Worm (Caenorhabditis elegans): ENCODE measurements around the gene Y43F8B.7.

Gene Y43F8B.7

ce11 chrV:19455650-19456049 is 34.9 kb upstream of the Y43F8B.7 start, which contains the start of the genes Y43F8B.13 and Y43F8B.14:
Gene Y43F8B.13, plus strand, starts transcription at chrV:19455950.
Gene Y43F8B.14, minus strand, starts transcription at chrV:19455971.
- TF ChIP-seq unc-39 (tag; optimal IDR thresholded peaks at IDR 0.05) (no peak), mls-2 (tag; optimal IDR thresholded peaks at IDR 0.05) (no peak), ceh-39 (tag; optimal IDR thresholded peaks at IDR 0.05) (no peak), sem-2 (GFP tag; optimal IDR thresholded peaks at IDR 0.05) (no peak), ceh-43 (GFP tag; optimal IDR thresholded peaks at IDR 0.05) (no peak), nhr-2 (tag; optimal IDR thresholded peaks at IDR 0.05) (no peak), elt-3 (tag; optimal IDR thresholded peaks at IDR 0.05) (no peak), mab-5 (tag; optimal IDR thresholded peaks at IDR 0.05) (no peak), bed-3 (GFP tag; optimal IDR thresholded peaks at IDR 0.05) (no peak)

- TF ChIP-seq M03D4.4 (tag; optimal IDR thresholded peaks at IDR 0.05) = no peak
- no peak for TF ChIP-seq ceh-39 (tag; optimal IDR thresholded peaks at IDR 0.05)
- TF ChIP-seq unc-120 (tag; optimal IDR thresholded peaks at IDR 0.05; ENCODE audit: poor library complexity, severe bottlenecking) = no peak
- TF ChIP-seq pha-4 (tag; optimal IDR thresholded peaks at IDR 0.05) = no peak
- no peak for TF ChIP-seq ztf-11 (tag; optimal IDR thresholded peaks at IDR 0.05)
- TF ChIP-seq mab-5 (tag; optimal IDR thresholded peaks at IDR 0.05) = no peak
- TF ChIP-seq sem-2 (GFP tag; optimal IDR thresholded peaks at IDR 0.05) = no peak
- TF ChIP-seq ceh-83 (GFP tag; optimal IDR thresholded peaks at IDR 0.05) = no peak
- TF ChIP-seq nhr-76 (tag; optimal IDR thresholded peaks at IDR 0.05) = no peak
- TF ChIP-seq hlh-1 (tag; optimal IDR thresholded peaks at IDR 0.05) = no peak
- TF ChIP-seq ceh-43 (GFP tag; optimal IDR thresholded peaks at IDR 0.05) = no peak
- TF ChIP-seq sptf-1 (tag; optimal IDR thresholded peaks at IDR 0.05) = no peak
- no peak for TF ChIP-seq tbx-8 (GFP tag; optimal IDR thresholded peaks at IDR 0.05)
- TF ChIP-seq mep-1 (tag; optimal IDR thresholded peaks at IDR 0.05) = no peak
- TF ChIP-seq ces-1 (GFP tag; optimal IDR thresholded peaks at IDR 0.05) = no peak
- no peak for TF ChIP-seq snpc-4 (tag; optimal IDR thresholded peaks at IDR 0.05)
- no peak for TF ChIP-seq lin-13 (tag; optimal IDR thresholded peaks at IDR 0.05)
- no peak for TF ChIP-seq bed-3 (GFP tag; optimal IDR thresholded peaks at IDR 0.05)
- TF ChIP-seq drap-1 (GFP tag; optimal IDR thresholded peaks at IDR 0.05) = no peak
- TF ChIP-seq ham-2 (GFP tag; optimal IDR thresholded peaks at IDR 0.05) = no peak
These were observed 33.4 kb upstream of the Y43F8B.7 start, which contains the start of gene Y43F8B.24 for ce11 chrV:19457120-19457519. Gene Y43F8B.24, plus strand, starts transcription at chrV:19457420.

ce11 chrV:19462020-19462419 is 28.5 kb upstream of the Y43F8B.7 start, which contains the start of gene Y43F8B.15:
Gene Y43F8B.15, minus strand, starts transcription at chrV:19462120.
- TF ChIP-seq elt-3 (tag; optimal IDR thresholded peaks at IDR 0.05) = no peak
- no peak for TF ChIP-seq lin-13 (tag; optimal IDR thresholded peaks at IDR 0.05)

DNA sequence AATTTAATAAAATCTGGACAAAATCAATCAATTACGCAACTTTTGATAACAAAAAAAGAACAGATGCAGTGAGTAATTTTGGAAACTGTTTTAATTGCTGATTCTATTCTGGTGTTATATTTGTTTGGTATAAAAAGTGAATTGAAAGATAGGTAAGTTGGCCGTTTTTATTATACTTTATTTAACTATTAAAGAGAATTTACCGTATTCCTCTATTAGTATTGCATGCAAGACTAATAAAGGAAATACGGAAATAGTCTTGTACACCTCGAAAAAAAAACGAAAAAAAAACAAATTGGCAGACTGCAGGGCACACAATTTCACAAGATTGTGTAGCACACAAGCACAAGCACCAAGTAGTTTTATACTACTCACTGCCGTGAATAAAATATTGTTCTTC is 27.9 kb upstream of the Y43F8B.7 start, which contains the start of gene Y43F8B.25:
Gene Y43F8B.25 (plus strand): TSS at position 301 of the 400 bp plus-strand sequence.
- TF ChIP-seq lin-32 (GFP tag; optimal IDR thresholded peaks at IDR 0.05) (no peak), unc-120 (tag; optimal IDR thresholded peaks at IDR 0.05; ENCODE audit: poor library complexity, severe bottlenecking) (no peak), ceh-43 (GFP tag; optimal IDR thresholded peaks at IDR 0.05) (no peak), unc-39 (tag; optimal IDR thresholded peaks at IDR 0.05) (no peak)

- no peak for TF ChIP-seq nhr-28 (tag; optimal IDR thresholded peaks at IDR 0.05)
- no peak for TF ChIP-seq ham-2 (GFP tag; optimal IDR thresholded peaks at IDR 0.05)
- no peak for TF ChIP-seq unc-120 (tag; optimal IDR thresholded peaks at IDR 0.05; ENCODE audit: poor library complexity, severe bottlenecking)
- TF ChIP-seq flh-1 (GFP tag; optimal IDR thresholded peaks at IDR 0.05) = no peak
These were observed 23.0 kb upstream of the Y43F8B.7 start, which contains the start of gene Y43F8B.23 for ce11 chrV:19467574-19467973. Gene Y43F8B.23, minus strand, starts transcription at chrV:19467648.

DNA sequence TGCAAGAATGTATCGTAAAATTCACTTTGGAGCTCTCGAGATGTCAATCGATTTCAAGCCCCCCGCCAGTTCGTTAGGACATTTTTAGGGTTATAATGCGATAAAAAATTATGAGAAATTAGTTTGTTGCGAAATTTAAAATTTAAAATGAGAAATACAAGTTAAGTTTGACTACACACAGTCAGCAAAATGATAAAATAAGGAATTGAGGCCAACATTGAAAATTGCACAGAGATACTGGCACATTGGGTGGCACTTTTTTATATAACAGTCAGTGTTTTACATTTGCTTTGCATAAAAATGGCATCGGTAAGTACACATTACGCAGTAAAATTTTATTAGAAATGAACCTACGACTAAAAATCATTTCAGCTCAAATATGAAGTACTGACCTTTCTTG is 22.5 kb upstream of the Y43F8B.7 start, which contains the start of gene Y43F8B.12:
Gene Y43F8B.12 (plus strand): TSS at position 301 of the 400 bp plus-strand sequence.
- no peak for TF ChIP-seq elt-3 (tag; optimal IDR thresholded peaks at IDR 0.05)
- no peak for TF ChIP-seq snpc-4 (tag; optimal IDR thresholded peaks at IDR 0.05)
- TF ChIP-seq blmp-1 (tag; optimal IDR thresholded peaks at IDR 0.05) = no peak
- no peak for TF ChIP-seq ham-2 (GFP tag; optimal IDR thresholded peaks at IDR 0.05)
- no peak for TF ChIP-seq bed-3 (GFP tag; optimal IDR thresholded peaks at IDR 0.05)
- TF ChIP-seq mls-2 (tag; optimal IDR thresholded peaks at IDR 0.05) = no peak
- no peak for TF ChIP-seq unc-39 (tag; optimal IDR thresholded peaks at IDR 0.05)
- no peak for TF ChIP-seq ztf-11 (tag; optimal IDR thresholded peaks at IDR 0.05)
- TF ChIP-seq elt-1 (tag; optimal IDR thresholded peaks at IDR 0.05; ENCODE audit: borderline replicate concordance, insufficient read depth) = no peak
- TF ChIP-seq pha-4 (tag; optimal IDR thresholded peaks at IDR 0.05) = no peak
- TF ChIP-seq zip-8 (tag; optimal IDR thresholded peaks at IDR 0.05) = no peak
- no peak for TF ChIP-seq ceh-43 (GFP tag; optimal IDR thresholded peaks at IDR 0.05)
- TF ChIP-seq tbx-8 (GFP tag; optimal IDR thresholded peaks at IDR 0.05) = no peak
- TF ChIP-seq nhr-237 (tag; optimal IDR thresholded peaks at IDR 0.05) = no peak
- no peak for TF ChIP-seq M03D4.4 (tag; optimal IDR thresholded peaks at IDR 0.05)
- TF ChIP-seq cnd-1 (tag; optimal IDR thresholded peaks at IDR 0.05) = no peak
- TF ChIP-seq unc-120 (tag; optimal IDR thresholded peaks at IDR 0.05; ENCODE audit: poor library complexity, severe bottlenecking) = no peak
- no peak for TF ChIP-seq nhr-12 (tag; optimal IDR thresholded peaks at IDR 0.05)

All from whole organism, mixed stage, embryonic.